Fruit fly (Drosophila melanogaster) whole organism, adult: ENCODE results near the gene CG6356.

Experiments used
- CG11617 ChIP-seq: fragments of 200-800 bp; sonication (Bioruptor generic); optimal IDR thresholded peaks from 2 replicates; lab custom pipeline; 2017; ENCODE audit warnings: mild to moderate bottlenecking, missing biosample characterization, missing genetic modification reagents, missing genetic modification characterization
- CG12768 ChIP-seq: fragments of 200-800 bp; sonication (Bioruptor generic); optimal IDR thresholded peaks from 2 replicates; lab custom pipeline; 2017; ENCODE audit warnings: missing biosample characterization, missing genetic modification characterization, mild to moderate bottlenecking, moderate library complexity, missing genetic modification reagents
- CG14711 ChIP-seq: fragments of 200-800 bp; sonication (Bioruptor generic); optimal IDR thresholded peaks from 2 replicates; lab custom pipeline; 2018; ENCODE audit warnings: missing biosample characterization, mild to moderate bottlenecking, missing genetic modification characterization, moderate library complexity
- CG1620 ChIP-seq: fragments of 200-800 bp; sonication (Bioruptor generic); optimal IDR thresholded peaks from 2 replicates; lab custom pipeline; 2016; ENCODE audit warnings: missing biosample characterization, missing genetic modification characterization
- CG33017 ChIP-seq: fragments of 200-800 bp; sonication (Bioruptor generic); optimal IDR thresholded peaks from 2 replicates; lab custom pipeline; 2018; ENCODE audit warnings: missing biosample characterization, mild to moderate bottlenecking, missing genetic modification characterization, moderate library complexity
- CG5204 ChIP-seq: fragments of 200-800 bp; sonication (Bioruptor generic); optimal IDR thresholded peaks from 2 replicates; lab custom pipeline; 2016; ENCODE audit warnings: missing biosample characterization, missing genetic modification characterization
- CG7101 ChIP-seq: fragments of 200-800 bp; sonication (Bioruptor generic); optimal IDR thresholded peaks from 2 replicates; lab custom pipeline; 2018; ENCODE audit warnings: missing biosample characterization, mild to moderate bottlenecking, missing genetic modification characterization, moderate library complexity
- Crg-1 ChIP-seq: fragments of 200-800 bp; sonication (Bioruptor generic); optimal IDR thresholded peaks from 2 replicates; lab custom pipeline; 2016; ENCODE audit warnings: missing biosample characterization, missing genetic modification characterization
- bab1 ChIP-seq: fragments of 200-800 bp; sonication (Bioruptor generic); optimal IDR thresholded peaks from 3 replicates; lab custom pipeline; 2019; ENCODE audit warnings: missing biosample characterization, mild to moderate bottlenecking, missing genetic modification characterization, moderate library complexity
- cic ChIP-seq: fragments of 200-800 bp; sonication (Bioruptor generic); optimal IDR thresholded peaks from 2 replicates; lab custom pipeline; 2017; ENCODE audit warnings: missing biosample characterization, mild to moderate bottlenecking, missing genetic modification characterization, moderate library complexity
- kay ChIP-seq: fragments of 200-800 bp; sonication (Bioruptor generic); peaks from one replicate; lab custom pipeline; 2016; ENCODE audit warnings: missing biosample characterization, missing genetic modification characterization, borderline replicate concordance
- ovo ChIP-seq: fragments of 200-800 bp; sonication (Bioruptor generic); optimal IDR thresholded peaks from 2 replicates; lab custom pipeline; 2016; ENCODE audit warnings: missing biosample characterization, missing genetic modification characterization
- pad ChIP-seq: fragments of 200-800 bp; sonication (Bioruptor generic); optimal IDR thresholded peaks from 3 replicates; lab custom pipeline; 2017; ENCODE audit warnings: missing biosample characterization, missing genetic modification characterization, mild to moderate bottlenecking, moderate library complexity, missing genetic modification reagents
- tj ChIP-seq: fragments of 200-800 bp; sonication (Bioruptor generic); optimal IDR thresholded peaks from 3 replicates; lab custom pipeline; 2017; ENCODE audit warnings: missing biosample characterization, mild to moderate bottlenecking, missing genetic modification characterization, moderate library complexity

- TF ChIP-seq bab1 (GFP tag; lab: Kevin White, UChicago) (no peak), kay (GFP tag; lab: Kevin White, UChicago) (no peak), cic (GFP tag; lab: Kevin White, UChicago) (no peak), CG5204 (GFP tag; lab: Kevin White, UChicago) (no peak), CG11617 (GFP tag; lab: Kevin White, UChicago) (no peak), pad (GFP tag; lab: Kevin White, UChicago) (no peak), CG1620 (no peak), CG7101 (tag; lab: Kevin White, UChicago) (no peak), CG12768 (peak; percentile 5), Crg-1 (GFP tag; lab: Kevin White, UChicago) (no peak), CG33017 (no peak), CG14711 (tag; lab: Kevin White, UChicago) (no peak), tj (GFP tag; lab: Kevin White, UChicago) (no peak), ovo (GFP tag; lab: Kevin White, UChicago) (no peak)
Observed at dm6 chr3R:24320342-24320711, 36.6 kb downstream of the CG6356 start.
